Worm (Caenorhabditis elegans) whole organism, mixed stage, embryonic: Measurements from ENCODE around the gene twk-7.

Experiments
- flh-1 ChIP-seq: fragments of 200-800 bp; sonication (Bioruptor generic); optimal IDR thresholded peaks from 2 replicates; lab custom pipeline; 2018; ENCODE audit warnings: mild to moderate bottlenecking, missing genetic modification characterization, moderate library complexity, missing compliant biosample characterization
- lin-32 ChIP-seq: fragments of 200-800 bp; sonication (Bioruptor generic); optimal IDR thresholded peaks from 2 replicates; lab custom pipeline; 2018; ENCODE audit warnings: mild to moderate bottlenecking, missing genetic modification characterization, missing compliant biosample characterization
- mep-1 ChIP-seq: fragments of 150-350 bp; optimal IDR thresholded peaks from 2 replicates; lab custom pipeline; 2017; ENCODE audit warnings: missing biosample characterization, missing genetic modification reagents, missing genetic modification characterization, inconsistent platforms
- unc-62 ChIP-seq: fragments of 150-350 bp; optimal IDR thresholded peaks from 2 replicates; lab custom pipeline; 2014; ENCODE audit warnings: missing biosample characterization, missing genetic modification reagents, missing genetic modification characterization
- zip-8 ChIP-seq: fragments of 150-350 bp; optimal IDR thresholded peaks from 2 replicates; lab custom pipeline; 2014; ENCODE audit warnings: missing biosample characterization, missing genetic modification characterization

- TF ChIP-seq lin-32 (GFP tag; lab: Kevin White, UChicago) (no peak), unc-62 (no peak), mep-1 (tag; lab: Kevin White, UChicago) (no peak), flh-1 (no peak), zip-8 (tag; lab: Kevin White, UChicago) (no peak)
Observed at ce11 chrIII:8653457-8653856, 9.9 kb upstream of the twk-7 start.
